Worm (Caenorhabditis elegans): ENCODE data around the gene F28B4.4.

DNA sequence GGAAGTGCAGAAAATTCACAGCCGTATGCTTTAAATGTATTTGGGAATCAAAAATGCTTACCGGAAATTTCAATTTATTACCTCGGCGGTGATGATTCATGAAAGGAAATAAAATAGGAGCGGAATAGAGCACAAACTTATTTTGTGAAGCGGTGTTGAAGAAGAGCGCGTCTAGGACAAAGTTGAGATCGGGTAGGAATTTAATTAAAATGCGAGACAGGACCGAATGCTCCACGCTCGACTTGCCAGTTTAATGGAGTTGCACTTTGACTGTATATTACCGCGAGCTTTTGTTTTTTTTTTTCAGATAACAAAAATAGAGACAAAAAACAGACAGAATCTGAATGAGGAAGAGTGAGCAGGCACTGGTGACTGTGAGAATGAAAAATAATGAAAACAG is 24.8 kb downstream of the F28B4.4 start:
- TF ChIP-seq flt-1 (GFP tag; IDR thresholded peaks at IDR 0.05) = no peak
- TF ChIP-seq sea-1 (GFP tag; conservative IDR thresholded peaks at IDR 0.05) = no peak
- TF ChIP-seq ceh-36 (tag; optimal IDR thresholded peaks at IDR 0.05) = no peak
- TF ChIP-seq tbx-11 (GFP tag; IDR thresholded peaks at IDR 0.05) = no peak
- TF ChIP-seq tbx-37 (GFP tag; conservative IDR thresholded peaks at IDR 0.05) = no peak
- no peak for TF ChIP-seq ama-1 (optimal IDR thresholded peaks at IDR 0.05)
- TF ChIP-seq scrt-1 (GFP tag; IDR thresholded peaks at IDR 0.05) = no peak
- no peak for TF ChIP-seq ets-7 (tag; optimal IDR thresholded peaks at IDR 0.05)
- TF ChIP-seq aly-1 (tag; optimal IDR thresholded peaks at IDR 0.05) = no peak
- no peak for TF ChIP-seq pes-1 (GFP tag; IDR thresholded peaks at IDR 0.05)
- TF ChIP-seq B0310.2 (tag; optimal IDR thresholded peaks at IDR 0.05) = no peak
- no peak for TF ChIP-seq hmbx-1 (tag; optimal IDR thresholded peaks at IDR 0.05)

Data from whole organism, early embryonic.